Worm (Caenorhabditis elegans) whole organism, late embryonic: ENCODE data around the gene H40L08.2.

Experiments used
- C08G9.2 ChIP-seq: sonication (generic microtip); optimal IDR thresholded peaks from 2 replicates; lab custom pipeline; 2016; ENCODE audit warnings: mild to moderate bottlenecking, missing genetic modification characterization, moderate library complexity, missing compliant biosample characterization
- F13H6.1 ChIP-seq: sonication (generic microtip); optimal IDR thresholded peaks from 2 replicates; lab custom pipeline; 2016; ENCODE audit warnings: missing genetic modification characterization, missing compliant biosample characterization
- dmd-4 ChIP-seq: sonication (generic microtip); optimal IDR thresholded peaks from 2 replicates; lab custom pipeline; 2016; ENCODE audit warnings: borderline replicate concordance, missing genetic modification characterization, missing compliant biosample characterization
- dve-1 ChIP-seq: sonication (generic microtip); optimal IDR thresholded peaks from 2 replicates; lab custom pipeline; 2017; ENCODE audit warnings: antibody characterized with exemption, mild to moderate bottlenecking, missing genetic modification characterization, missing compliant biosample characterization
- eyg-1 ChIP-seq: sonication (generic microtip); optimal IDR thresholded peaks from 2 replicates; lab custom pipeline; 2016; ENCODE audit warnings: missing genotype, missing genetic modification characterization, missing compliant biosample characterization
- pag-3 ChIP-seq: sonication (generic microtip); optimal IDR thresholded peaks from 2 replicates; lab custom pipeline; 2016; ENCODE audit warnings: missing compliant biosample characterization, missing genetic modification characterization, borderline replicate concordance
- pqm-1 ChIP-seq: sonication (generic microtip); optimal IDR thresholded peaks from 2 replicates; lab custom pipeline; 2016; ENCODE audit warnings: missing genetic modification characterization, missing compliant biosample characterization
- pros-1 ChIP-seq: fragments of 150-350 bp; optimal IDR thresholded peaks from 2 replicates; lab custom pipeline; 2014; ENCODE audit warnings: missing biosample characterization, missing genetic modification reagents, missing genetic modification characterization
- sox-4 ChIP-seq: sonication (generic microtip); optimal IDR thresholded peaks from 2 replicates; lab custom pipeline; 2017; ENCODE audit warnings: mild to moderate bottlenecking, missing genetic modification characterization, inconsistent platforms, missing compliant biosample characterization
- unc-3 ChIP-seq, 2 experiments: fragments of 200-800 bp in 1 of 2; sonication (Bioruptor generic) in 1 of 2; sonication (generic microtip) in 1 of 2; conservative IDR thresholded peaks in 1 of 2; optimal IDR thresholded peaks in 1 of 2; 2 replicates each; pipeline versions ENCODE4 v1.3.6 to Lab custom; 2016 to 2022; ENCODE audit warnings: missing compliant biosample characterization in 2 of 2, missing genetic modification characterization in 2 of 2, missing genetic modification reagents in 1 of 2
- unc-55 ChIP-seq: sonication (generic microtip); optimal IDR thresholded peaks from 2 replicates; lab custom pipeline; 2017; ENCODE audit warnings: missing biosample characterization, missing genetic modification reagents, missing genetic modification characterization

DNA sequence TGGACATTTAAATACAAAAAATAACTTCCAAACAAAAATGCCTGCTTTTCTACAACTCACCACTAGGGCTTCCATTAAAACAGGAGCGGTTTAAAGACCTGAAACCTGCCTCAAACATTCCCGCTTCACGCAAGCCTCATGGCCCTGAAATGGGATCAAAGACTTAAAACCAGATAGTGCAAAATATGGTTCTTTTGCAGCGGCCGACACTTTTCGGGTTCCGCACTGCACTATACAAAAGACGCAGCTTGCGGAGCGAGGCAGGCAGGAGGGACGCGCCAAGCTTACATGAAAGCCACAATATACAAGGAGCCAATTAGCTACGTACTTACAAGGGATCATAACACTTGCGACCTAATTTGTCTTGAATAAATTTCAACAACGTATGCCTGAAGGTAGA lies 4.1 kb downstream of the H40L08.2 start:
- TF ChIP-seq eyg-1 (tag; lab: Kevin White, UChicago): no peak
- no peak for TF ChIP-seq pros-1
- TF ChIP-seq pag-3: no peak
- no peak for TF ChIP-seq F13H6.1 (tag; lab: Kevin White, UChicago)
- no peak for TF ChIP-seq pqm-1 (tag; lab: Kevin White, UChicago)
- no peak for TF ChIP-seq unc-3 (GFP tag; conservative IDR thresholded peaks at IDR 0.05; lab: Robert Waterston, UW)
- TF ChIP-seq unc-3 (tag; optimal IDR thresholded peaks at IDR 0.05; lab: Kevin White, UChicago): no peak
- TF ChIP-seq unc-55 (GFP tag; lab: Kevin White, UChicago): no peak
- TF ChIP-seq dmd-4 (tag; lab: Kevin White, UChicago): no peak
- no peak for TF ChIP-seq C08G9.2 (tag; lab: Kevin White, UChicago)
- no peak for TF ChIP-seq sox-4 (tag; lab: Kevin White, UChicago)
- TF ChIP-seq dve-1 (tag; lab: Kevin White, UChicago): no peak
